Worm (Caenorhabditis elegans): ENCODE data around the gene nhr-154.

DNA sequence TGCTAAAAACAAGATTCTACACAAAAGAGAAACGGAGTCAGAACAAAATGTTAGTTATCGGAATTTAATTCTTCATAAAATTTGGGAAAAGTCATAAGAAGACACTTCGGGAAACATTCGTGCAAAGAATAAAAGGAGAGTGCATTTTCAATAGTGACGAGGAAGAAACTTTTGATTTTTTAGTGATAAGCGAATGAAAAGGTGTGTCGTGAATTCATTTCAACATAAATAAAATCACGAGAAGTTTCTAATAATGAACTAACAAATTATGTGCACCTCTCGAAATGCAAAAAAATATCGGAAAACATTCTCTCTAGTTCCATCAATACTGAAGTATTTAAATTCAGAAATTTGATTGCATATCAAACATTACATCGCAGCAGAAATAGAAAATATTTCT is 25.1 kb upstream of the nhr-154 start:
- TF ChIP-seq pha-4 (tag; optimal IDR thresholded peaks at IDR 0.05) (no peak), unc-39 (tag; optimal IDR thresholded peaks at IDR 0.05) (no peak), snpc-4 (tag; optimal IDR thresholded peaks at IDR 0.05) (no peak), blmp-1 (tag; optimal IDR thresholded peaks at IDR 0.05) (no peak)

All from whole organism, mixed stage, embryonic.